Worm (Caenorhabditis elegans): ENCODE data around the gene Y32G9A.12.

Y32G9A.12 gene

DNA sequence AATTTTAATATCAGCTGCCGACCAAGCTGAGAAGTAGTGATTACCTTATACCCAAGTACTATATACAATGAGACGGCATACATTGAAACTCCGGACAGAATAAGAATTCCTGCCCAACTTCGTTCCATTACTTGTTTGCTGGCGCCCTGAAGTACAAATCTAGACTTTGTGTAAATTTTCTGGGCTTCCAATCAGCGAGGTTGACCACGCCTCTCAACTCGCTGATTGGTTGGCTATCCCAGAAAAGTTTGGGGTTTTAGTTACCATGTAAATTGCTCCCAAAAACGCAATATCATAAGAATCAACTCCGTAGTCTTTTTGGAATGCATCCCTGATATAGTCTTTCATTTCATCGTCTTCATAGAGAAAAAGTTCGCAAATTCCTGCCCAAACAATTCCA lies 35.2 kb upstream of the Y32G9A.12 start:
- no peak for TF ChIP-seq ztf-18 (tag; optimal IDR thresholded peaks at IDR 0.05)
- TF ChIP-seq zim-3 (tag; optimal IDR thresholded peaks at IDR 0.05): no peak
- TF ChIP-seq unc-62 (GFP tag; optimal IDR thresholded peaks at IDR 0.05): no peak
- no peak for TF ChIP-seq mes-4 (tag; optimal IDR thresholded peaks at IDR 0.05)
- TF ChIP-seq Y67H2A.10 (GFP tag; conservative IDR thresholded peaks at IDR 0.05): no peak
- no peak for TF ChIP-seq ztf-28 (GFP tag; IDR thresholded peaks at IDR 0.05)
- TF ChIP-seq Y53G8AR.9 (GFP tag; conservative IDR thresholded peaks at IDR 0.05): no peak
- no peak for TF ChIP-seq dpff-1 (tag; optimal IDR thresholded peaks at IDR 0.05)

DNA sequence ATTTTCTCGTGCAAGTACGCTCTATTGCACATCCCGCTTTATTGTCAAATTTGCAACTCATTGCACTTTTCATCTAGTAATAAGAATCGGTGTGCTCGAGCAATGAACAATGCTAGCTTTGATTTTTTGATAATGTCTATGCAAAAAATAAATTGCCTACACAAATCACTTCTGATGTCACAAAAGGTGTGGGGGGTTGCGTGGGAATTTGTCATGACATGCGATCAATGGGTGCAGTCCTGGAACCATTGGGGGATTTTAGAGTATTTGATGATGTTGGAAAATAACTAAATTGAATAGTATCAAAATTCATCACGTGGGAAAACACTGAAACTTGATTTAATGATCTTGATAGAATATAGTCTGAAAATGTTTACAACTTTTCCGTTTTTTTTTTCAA lies 25.9 kb upstream of the Y32G9A.12 start:
- TF ChIP-seq hrde-1 (tag; optimal IDR thresholded peaks at IDR 0.05; ENCODE audit: borderline replicate concordance) (no peak), sptf-2 (GFP tag; optimal IDR thresholded peaks at IDR 0.05) (no peak), aptf-3 (GFP tag; IDR thresholded peaks at IDR 0.05) (no peak), Y95B8A.8 (GFP tag; IDR thresholded peaks at IDR 0.05) (no peak), Y56A3A.18 (GFP tag; IDR thresholded peaks at IDR 0.05) (no peak), F57A8.1 (GFP tag; optimal IDR thresholded peaks at IDR 0.05) (no peak), dox-1 (GFP tag; IDR thresholded peaks at IDR 0.05) (no peak), nhr-120 (GFP tag; IDR thresholded peaks at IDR 0.05) (no peak), hmg-1.2 (GFP tag; IDR thresholded peaks at IDR 0.05) (no peak), T26A5.8 (tag; optimal IDR thresholded peaks at IDR 0.05) (no peak), atf-7 (tag; optimal IDR thresholded peaks at IDR 0.05) (no peak), madf-3 (GFP tag; IDR thresholded peaks at IDR 0.05) (no peak), F52B5.7 (tag; optimal IDR thresholded peaks at IDR 0.05) (no peak), pbrm-1 (GFP tag; IDR thresholded peaks at IDR 0.05) (no peak), ama-1 (optimal IDR thresholded peaks at IDR 0.05) (no peak), ama-1 (GFP tag; optimal IDR thresholded peaks at IDR 0.05) (no peak), sea-2 (GFP tag; IDR thresholded peaks at IDR 0.05) (no peak), tbp1 (GFP tag; optimal IDR thresholded peaks at IDR 0.05) (no peak), F22D6.2 (tag; optimal IDR thresholded peaks at IDR 0.05) (no peak)

DNA sequence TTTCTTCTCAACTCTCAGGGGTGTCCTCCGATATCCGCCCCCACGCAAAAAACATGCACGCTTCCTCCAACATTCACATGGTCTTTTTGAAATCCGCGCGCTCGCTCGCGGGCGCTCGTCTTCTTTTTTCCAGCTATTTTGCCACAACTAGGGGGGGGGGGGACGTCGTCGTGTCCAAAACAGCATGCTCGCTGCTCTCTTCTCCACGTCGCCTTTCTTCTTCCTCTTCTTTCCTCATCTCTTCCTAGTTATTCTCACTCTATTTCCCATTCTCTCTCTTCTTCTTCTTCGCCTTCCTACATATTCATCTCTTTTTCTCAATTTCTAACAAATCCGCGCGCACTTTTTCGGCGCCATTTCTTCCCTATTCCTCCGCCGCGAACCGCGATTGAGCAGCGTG lies 23.5 kb upstream of the Y32G9A.12 start:
- TF ChIP-seq ztf-22 (GFP tag; optimal IDR thresholded peaks at IDR 0.05) (no peak), C06A6.2 (GFP tag; conservative IDR thresholded peaks at IDR 0.05) (no peak), F57A8.1 (GFP tag; optimal IDR thresholded peaks at IDR 0.05) (peak; percentile 23), lin-40 (tag; optimal IDR thresholded peaks at IDR 0.05) (peak; percentile 17), Y53F4B.3 (GFP tag; IDR thresholded peaks at IDR 0.05) (no peak), B0261.1 (tag; optimal IDR thresholded peaks at IDR 0.05) (no peak), attf-3 (GFP tag; conservative IDR thresholded peaks at IDR 0.05) (no peak), fkh-3 (tag; optimal IDR thresholded peaks at IDR 0.05) (no peak), cebp-1 (GFP tag; IDR thresholded peaks at IDR 0.05) (no peak), cebp-1 (tag; optimal IDR thresholded peaks at IDR 0.05) (peak; percentile 47), hmg-1.2 (GFP tag; IDR thresholded peaks at IDR 0.05) (0 out of 2 replicates have a peak, but pooled peaks have one; percentile 7), pbrm-1 (GFP tag; IDR thresholded peaks at IDR 0.05) (no peak), him-1 (tag; optimal IDR thresholded peaks at IDR 0.05) (no peak), ceh-27 (GFP tag; optimal IDR thresholded peaks at IDR 0.05) (peak; percentile 12), lir-1 (GFP tag; conservative IDR thresholded peaks at IDR 0.05) (no peak), ztf-18 (tag; optimal IDR thresholded peaks at IDR 0.05) (no peak), zfh-2 (GFP tag; conservative IDR thresholded peaks at IDR 0.05) (peak; percentile 86), K12H6.12 (tag; optimal IDR thresholded peaks at IDR 0.05) (peak; percentile 61), Y53G8AR.9 (GFP tag; conservative IDR thresholded peaks at IDR 0.05) (no peak), mcd-1 (GFP tag; IDR thresholded peaks at IDR 0.05) (peak; percentile 25; the same call in 1 of the 2 replicates), sdz-38 (tag; optimal IDR thresholded peaks at IDR 0.05) (no peak), egrh-3 (GFP tag; IDR thresholded peaks at IDR 0.05) (0 out of 2 replicates have a peak, but pooled peaks have one; percentile 15), ztf-6 (GFP tag; IDR thresholded peaks at IDR 0.05) (no peak)

Data from whole organism, young adult.